Fruit fly (Drosophila melanogaster): ENCODE measurements around the gene CG42780.

CG42780 gene

dm6 chrX:7306538-7307477 lies 25.2 kb downstream of the CG42780 start (continued):
- TF ChIP-seq schlank (tag; optimal IDR thresholded peaks at IDR 0.05) (peak; percentile 34), CG9876 (GFP tag; optimal IDR thresholded peaks at IDR 0.05) (peak; percentile 69), D (optimal IDR thresholded peaks at IDR 0.05) (no peak), D (GFP tag; optimal IDR thresholded peaks at IDR 0.05) (peak; percentile 97), Hmr (GFP tag; optimal IDR thresholded peaks at IDR 0.05) (peak; percentile 89), Ravus (GFP tag; IDR thresholded peaks at IDR 0.05) (peak; percentile 11; the same call in 1 of the 2 replicates), H2.0 (GFP tag; IDR thresholded peaks at IDR 0.05) (peak; percentile 40), tap (tag; optimal IDR thresholded peaks at IDR 0.05) (peak; percentile 83), CG12071 (GFP tag; optimal IDR thresholded peaks at IDR 0.05) (peak; percentile 52), chinmo (GFP tag; IDR thresholded peaks at IDR 0.05; ENCODE audit: partially characterized antibody) (peak; percentile 99), Drgx (GFP tag; IDR thresholded peaks at IDR 0.05) (peak; percentile 66), CrebB (tag; optimal IDR thresholded peaks at IDR 0.05) (peak; percentile 28), CG17385 (GFP tag; optimal IDR thresholded peaks at IDR 0.05) (peak; percentile 87), Neu2 (GFP tag; optimal IDR thresholded peaks at IDR 0.05; ENCODE audit: borderline replicate concordance) (peak; percentile 46), CG43689 (GFP tag; IDR thresholded peaks at IDR 0.05) (peak; percentile 45; the same call in 1 of the 2 replicates), E2f1 (GFP tag; IDR thresholded peaks at IDR 0.05) (peak; percentile 81), cwo (GFP tag; optimal IDR thresholded peaks at IDR 0.05) (peak; percentile 78), mld (GFP tag; IDR thresholded peaks at IDR 0.05; ENCODE audit: partially characterized antibody) (no peak), Asciz (GFP tag; optimal IDR thresholded peaks at IDR 0.05) (peak; percentile 95), kay (GFP tag; optimal IDR thresholded peaks at IDR 0.05) (peak; percentile 37), Oli (tag; optimal IDR thresholded peaks at IDR 0.05) (peak; percentile 97), unc-4 (GFP tag; IDR thresholded peaks at IDR 0.05; ENCODE audit: partially characterized antibody) (no peak), luna (GFP tag; optimal IDR thresholded peaks at IDR 0.05) (no peak), CG8924 (tag; optimal IDR thresholded peaks at IDR 0.05) (peak; percentile 96), Dad (GFP tag; optimal IDR thresholded peaks at IDR 0.05) (peak; percentile 69), CG12942 (GFP tag; optimal IDR thresholded peaks at IDR 0.05) (peak; percentile 75), CG15601 (tag; optimal IDR thresholded peaks at IDR 0.05) (peak; percentile 92), sima (GFP tag; optimal IDR thresholded peaks at IDR 0.05) (no peak), CG12104 (GFP tag; optimal IDR thresholded peaks at IDR 0.05) (peak; percentile 93), Vsx1 (GFP tag; optimal IDR thresholded peaks at IDR 0.05) (peak; percentile 89), zfh1 (GFP tag; IDR thresholded peaks at IDR 0.05) (peak; percentile 47; the same call in 1 of the 3 replicates), CG12236 (GFP tag; optimal IDR thresholded peaks at IDR 0.05) (peak; percentile 53), Xbp1 (GFP tag; optimal IDR thresholded peaks at IDR 0.05) (peak; percentile 90), E2f2 (GFP tag; IDR thresholded peaks at IDR 0.05) (no peak), CG31441 (GFP tag; IDR thresholded peaks at IDR 0.05) (peak; percentile 97), CG3726 (GFP tag; IDR thresholded peaks at IDR 0.05) (peak; percentile 68; the same call in 2 of the 3 replicates), so (GFP tag; IDR thresholded peaks at IDR 0.05) (peak; percentile 72; the same call in 2 of the 3 replicates), sisA (GFP tag; IDR thresholded peaks at IDR 0.05) (peak; percentile 77), emc (GFP tag; optimal IDR thresholded peaks at IDR 0.05) (peak; percentile 80), CG8359 (GFP tag; optimal IDR thresholded peaks at IDR 0.05; ENCODE audit: borderline replicate concordance) (peak; percentile 84), slp2 (GFP tag; optimal IDR thresholded peaks at IDR 0.05) (peak; percentile 79), BEAF-32 (GFP tag; optimal IDR thresholded peaks at IDR 0.05) (no peak), eve (GFP tag; optimal IDR thresholded peaks at IDR 0.05) (no peak), Max (GFP tag; optimal IDR thresholded peaks at IDR 0.05) (peak; percentile 86), Dip2 (GFP tag; IDR thresholded peaks at IDR 0.05) (0 out of 2 replicates have a peak, but pooled peaks have one; percentile 5), Bteb2 (GFP tag; optimal IDR thresholded peaks at IDR 0.05) (peak; percentile 77), Doc2 (GFP tag; IDR thresholded peaks at IDR 0.05) (0 out of 2 replicates have a peak, but pooled peaks have one; percentile 35), CG6254 (GFP tag; optimal IDR thresholded peaks at IDR 0.05) (peak; percentile 89)
